Fruit fly (Drosophila melanogaster): Measurements from ENCODE around the gene ppk27.

ppk27 gene

DNA sequence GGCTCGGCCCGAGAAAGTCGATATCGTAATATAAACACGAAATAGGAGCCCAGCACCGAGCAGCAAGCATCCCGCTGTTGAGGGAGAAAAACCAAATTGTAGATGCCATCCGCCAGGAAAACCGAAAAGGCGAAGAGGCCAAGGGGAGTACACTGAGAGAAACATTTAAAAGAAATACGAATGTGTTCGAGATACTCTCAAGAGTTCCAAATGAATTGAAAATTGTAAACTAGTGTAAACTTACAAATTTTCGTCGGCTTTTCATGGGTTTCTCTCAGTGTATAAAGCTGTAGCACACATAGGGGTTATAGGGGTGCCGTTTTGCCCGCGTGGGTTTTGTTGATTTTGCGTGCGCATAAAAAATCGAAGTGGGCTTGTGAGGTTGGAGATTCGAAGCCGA is 47.7 kb upstream of the ppk27 start (continued):
- TF ChIP-seq dm (GFP tag; optimal IDR thresholded peaks at IDR 0.05) (peak; percentile 64), CG17361 (GFP tag; IDR thresholded peaks at IDR 0.05) (peak; percentile 65; the same call in 2 of the 3 replicates), CG15514 (GFP tag; optimal IDR thresholded peaks at IDR 0.05) (peak; percentile 46), CG8924 (tag; optimal IDR thresholded peaks at IDR 0.05) (peak; percentile 79), CG34422 (GFP tag; IDR thresholded peaks at IDR 0.05) (peak; percentile 57; the same call in 2 of the 3 replicates), exex (tag; optimal IDR thresholded peaks at IDR 0.05) (peak; percentile 39), GATAe (GFP tag; conservative IDR thresholded peaks at IDR 0.05) (no peak), CG17385 (GFP tag; optimal IDR thresholded peaks at IDR 0.05) (peak; percentile 81), B-H1 (GFP tag; IDR thresholded peaks at IDR 0.05) (peak; percentile 51; the same call in 2 of the 3 replicates), dmrt11E (tag; optimal IDR thresholded peaks at IDR 0.05) (peak; percentile 31), insv (GFP tag; optimal IDR thresholded peaks at IDR 0.05) (peak in 1 of 2 experiments; percentile 29), Bgb (GFP tag; IDR thresholded peaks at IDR 0.05; ENCODE audit: partially characterized antibody) (no peak), Sox100B (GFP tag; optimal IDR thresholded peaks at IDR 0.05) (peak; percentile 36), CG1602 (GFP tag; optimal IDR thresholded peaks at IDR 0.05) (peak; percentile 42), wor (GFP tag; IDR thresholded peaks at IDR 0.05) (peak; percentile 42), CG8281 (tag; optimal IDR thresholded peaks at IDR 0.05) (peak; percentile 2), CG8765 (GFP tag; IDR thresholded peaks at IDR 0.05) (no peak), Mad (GFP tag; optimal IDR thresholded peaks at IDR 0.05) (peak; percentile 59), CG15011 (GFP tag; optimal IDR thresholded peaks at IDR 0.05) (peak; percentile 34), seq (GFP tag; IDR thresholded peaks at IDR 0.05) (peak; percentile 74), Hr51 (GFP tag; optimal IDR thresholded peaks at IDR 0.05) (peak; percentile 69 to 79), org-1 (GFP tag; optimal IDR thresholded peaks at IDR 0.05) (peak; percentile 60), Abd-B (GFP tag; optimal IDR thresholded peaks at IDR 0.05) (peak; percentile 60), C15 (GFP tag; IDR thresholded peaks at IDR 0.05) (0 out of 3 replicates have a peak, but pooled peaks have one; percentile 59), CG1603 (tag; optimal IDR thresholded peaks at IDR 0.05) (peak; percentile 56), CG3838 (GFP tag; optimal IDR thresholded peaks at IDR 0.05) (peak; percentile 4), jigr1 (GFP tag; IDR thresholded peaks at IDR 0.05) (no peak), mirr (GFP tag; optimal IDR thresholded peaks at IDR 0.05) (peak; percentile 34), CG7556 (GFP tag; optimal IDR thresholded peaks at IDR 0.05) (peak; percentile 87), kah (GFP tag; optimal IDR thresholded peaks at IDR 0.05) (no peak), CG11695 (GFP tag; IDR thresholded peaks at IDR 0.05) (peak; percentile 74), CG17802 (tag; optimal IDR thresholded peaks at IDR 0.05) (no peak), CG7357 (GFP tag; IDR thresholded peaks at IDR 0.05) (peak; percentile 48; the same call in 1 of the 3 replicates), cas (GFP tag; IDR thresholded peaks at IDR 0.05) (peak; percentile 58; the same call in 1 of the 2 replicates), CG32767 (GFP tag; IDR thresholded peaks at IDR 0.05) (peak; percentile 68; the same call in 1 of the 2 replicates), fd102C (GFP tag; optimal IDR thresholded peaks at IDR 0.05) (no peak), CG7372 (GFP tag; IDR thresholded peaks at IDR 0.05) (peak; percentile 47; the same call in 1 of the 2 replicates), ttk (GFP tag; IDR thresholded peaks at IDR 0.05) (peak; percentile 57), kni (GFP tag; optimal IDR thresholded peaks at IDR 0.05) (no peak), Ravus (GFP tag; IDR thresholded peaks at IDR 0.05) (peak; percentile 30), Dad (GFP tag; optimal IDR thresholded peaks at IDR 0.05) (peak; percentile 49), cad (GFP tag; optimal IDR thresholded peaks at IDR 0.05) (no peak), sc (optimal IDR thresholded peaks at IDR 0.05) (no peak), sc (GFP tag; optimal IDR thresholded peaks at IDR 0.05) (peak; percentile 3), pnt (GFP tag; optimal IDR thresholded peaks at IDR 0.05) (peak; percentile 76), pho (GFP tag; optimal IDR thresholded peaks at IDR 0.05) (peak; percentile 74), ems (GFP tag; optimal IDR thresholded peaks at IDR 0.05) (peak; percentile 76), HmgD (GFP tag; optimal IDR thresholded peaks at IDR 0.05) (peak; percentile 14), Fer3 (tag; optimal IDR thresholded peaks at IDR 0.05) (peak; percentile 71), fd3F (GFP tag; optimal IDR thresholded peaks at IDR 0.05) (peak; percentile 69), Hand (GFP tag; optimal IDR thresholded peaks at IDR 0.05) (peak; percentile 93)
